Fruit fly (Drosophila melanogaster): Measurements from ENCODE around the gene srw.

srw gene

dm6 chr3L:4277796-4278195 lies 5.5 kb downstream of the srw start, which contains the start of gene Ctl1:
Ctl1 (plus strand) TSS chr3L:4277962.
- no peak for TF ChIP-seq dsf (GFP tag; optimal IDR thresholded peaks at IDR 0.05; ENCODE audit: borderline replicate concordance)
- no peak for TF ChIP-seq Dfd (GFP tag; optimal IDR thresholded peaks at IDR 0.05)
- TF ChIP-seq rgr (GFP tag; optimal IDR thresholded peaks at IDR 0.05) = no peak
- TF ChIP-seq Vsx2 (GFP tag; optimal IDR thresholded peaks at IDR 0.05; ENCODE audit: partially characterized antibody) = no peak
- no peak for TF ChIP-seq foxo (GFP tag; optimal IDR thresholded peaks at IDR 0.05)
- no peak for TF ChIP-seq fru (GFP tag; optimal IDR thresholded peaks at IDR 0.05)

- TF ChIP-seq CrebA (GFP tag; optimal IDR thresholded peaks at IDR 0.05; ENCODE audit: borderline replicate concordance) = no peak
- TF ChIP-seq psq (GFP tag; optimal IDR thresholded peaks at IDR 0.05) = peak; percentile 10
Observed at dm6 chr3L:4272167-4272773, 11.0 kb downstream of the srw start.

- TF ChIP-seq CG9705 (GFP tag; optimal IDR thresholded peaks at IDR 0.05) (no peak), Rel (GFP tag; optimal IDR thresholded peaks at IDR 0.05) (no peak), Rel (tag; optimal IDR thresholded peaks at IDR 0.05) (peak; percentile 1)
Observed at dm6 chr3L:4270949-4271827, 12.1 kb downstream of the srw start.

dm6 chr3L:4269920-4270319 lies 13.4 kb downstream of the srw start:
- TF ChIP-seq CrebA (GFP tag; optimal IDR thresholded peaks at IDR 0.05; ENCODE audit: borderline replicate concordance) = no peak
- peak; percentile 86 for TF ChIP-seq OdsH (GFP tag; optimal IDR thresholded peaks at IDR 0.05)
- no peak for TF ChIP-seq Hr78 (GFP tag; optimal IDR thresholded peaks at IDR 0.05)
- no peak for TF ChIP-seq Abd-B (GFP tag; optimal IDR thresholded peaks at IDR 0.05)
- no peak for TF ChIP-seq GATAd (GFP tag; optimal IDR thresholded peaks at IDR 0.05)
- TF ChIP-seq br (GFP tag; optimal IDR thresholded peaks at IDR 0.05) = peak; percentile 56
- TF ChIP-seq N (GFP tag; optimal IDR thresholded peaks at IDR 0.05) = no peak
- no peak for TF ChIP-seq Dfd (GFP tag; optimal IDR thresholded peaks at IDR 0.05)
- TF ChIP-seq woc (GFP tag; optimal IDR thresholded peaks at IDR 0.05) = peak; percentile 53
- peak; percentile 50 for TF ChIP-seq Rel (GFP tag; optimal IDR thresholded peaks at IDR 0.05)
- peak; percentile 63 for TF ChIP-seq Rel (tag; optimal IDR thresholded peaks at IDR 0.05)
- TF ChIP-seq usp (GFP tag; optimal IDR thresholded peaks at IDR 0.05) = no peak
- TF ChIP-seq sv (GFP tag; optimal IDR thresholded peaks at IDR 0.05) = peak; percentile 3
- no peak for TF ChIP-seq CG32264 (GFP tag; optimal IDR thresholded peaks at IDR 0.05)
- TF ChIP-seq Mio (GFP tag; optimal IDR thresholded peaks at IDR 0.05) = no peak
- TF ChIP-seq rgr (GFP tag; optimal IDR thresholded peaks at IDR 0.05) = peak; percentile 79
- TF ChIP-seq Jra (GFP tag; optimal IDR thresholded peaks at IDR 0.05) = no peak
- peak; percentile 55 for TF ChIP-seq brk (GFP tag; optimal IDR thresholded peaks at IDR 0.05)
- peak; percentile 61 for TF ChIP-seq CG9705 (GFP tag; optimal IDR thresholded peaks at IDR 0.05)
- peak; percentile 90 for TF ChIP-seq Sp1 (GFP tag; optimal IDR thresholded peaks at IDR 0.05)
- TF ChIP-seq Dif (GFP tag; optimal IDR thresholded peaks at IDR 0.05; ENCODE audit: partially characterized antibody) = no peak
- no peak for TF ChIP-seq Vsx2 (GFP tag; optimal IDR thresholded peaks at IDR 0.05; ENCODE audit: partially characterized antibody)
- TF ChIP-seq dl (GFP tag; optimal IDR thresholded peaks at IDR 0.05; ENCODE audit: insufficient read depth in 1 of 2, partially characterized antibody in 2 of 2) = no peak
- TF ChIP-seq tai (GFP tag; optimal IDR thresholded peaks at IDR 0.05) = no peak
- TF ChIP-seq dmrt93B (GFP tag; optimal IDR thresholded peaks at IDR 0.05) = peak; percentile 75
- no peak for TF ChIP-seq Hr83 (GFP tag; optimal IDR thresholded peaks at IDR 0.05; ENCODE audit: poor library complexity, severe bottlenecking)
- peak; percentile 90 for TF ChIP-seq HLH106 (tag; optimal IDR thresholded peaks at IDR 0.05)
- TF ChIP-seq pan (optimal IDR thresholded peaks at IDR 0.05) = no peak
- TF ChIP-seq dsf (GFP tag; optimal IDR thresholded peaks at IDR 0.05; ENCODE audit: borderline replicate concordance) = no peak
- no peak for TF ChIP-seq lola (GFP tag; optimal IDR thresholded peaks at IDR 0.05)
- TF ChIP-seq Myc (optimal IDR thresholded peaks at IDR 0.05) = no peak
- TF ChIP-seq ey (GFP tag; optimal IDR thresholded peaks at IDR 0.05) = peak; percentile 55
- peak; percentile 52 for TF ChIP-seq Hnf4 (GFP tag; optimal IDR thresholded peaks at IDR 0.05)
- TF ChIP-seq foxo (GFP tag; optimal IDR thresholded peaks at IDR 0.05) = peak in 1 of 2 experiments; percentile 86
- TF ChIP-seq sage (GFP tag; optimal IDR thresholded peaks at IDR 0.05) = peak; percentile 47
- peak; percentile 75 for TF ChIP-seq psq (GFP tag; optimal IDR thresholded peaks at IDR 0.05)
- TF ChIP-seq h (GFP tag; optimal IDR thresholded peaks at IDR 0.05) = peak; percentile 83
- peak; percentile 71 for TF ChIP-seq fru (GFP tag; optimal IDR thresholded peaks at IDR 0.05)
- TF ChIP-seq jim (GFP tag; optimal IDR thresholded peaks at IDR 0.05) = no peak

Measured in whole organism, wandering third instar larva.